Worm (Caenorhabditis elegans): Measurements from ENCODE around the gene Y38C1AA.6.

Gene Y38C1AA.6

DNA sequence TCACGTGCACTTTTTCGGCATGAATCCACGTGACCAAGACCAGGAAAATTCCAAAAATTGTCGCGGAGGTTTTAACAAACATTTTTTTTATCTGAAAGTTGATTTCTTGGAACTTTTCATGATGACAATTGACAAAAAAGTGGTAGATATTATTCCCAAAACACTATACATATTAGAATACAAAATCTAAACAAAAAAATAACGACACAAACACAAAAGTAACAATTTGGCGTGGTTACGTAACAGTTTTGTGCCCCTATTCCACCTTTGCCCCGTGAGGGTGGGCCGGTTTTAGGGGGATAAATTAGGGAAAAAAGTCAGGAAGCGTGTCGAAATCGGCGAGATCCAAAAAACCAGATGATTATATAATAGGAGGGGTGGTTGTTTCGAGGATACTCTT, 4.8 kb upstream of the Y38C1AA.6 start, which contains the start of gene gegf-1:
gegf-1 (minus strand) TSS at position 101 of the 400 bp plus-strand sequence.
- TF ChIP-seq elt-3 (tag; optimal IDR thresholded peaks at IDR 0.05) (no peak), jun-1 (tag; optimal IDR thresholded peaks at IDR 0.05) (no peak), lin-35 (GFP tag; optimal IDR thresholded peaks at IDR 0.05) (no peak), C16A3.4 (tag; optimal IDR thresholded peaks at IDR 0.05) (no peak), nhr-85 (tag) (no peak), ztf-4 (tag; optimal IDR thresholded peaks at IDR 0.05) (no peak), tlp-1 (tag; optimal IDR thresholded peaks at IDR 0.05) (no peak), nhr-20 (tag; optimal IDR thresholded peaks at IDR 0.05) (no peak), aha-1 (tag; optimal IDR thresholded peaks at IDR 0.05) (no peak), unc-30 (tag; optimal IDR thresholded peaks at IDR 0.05) (no peak)

DNA sequence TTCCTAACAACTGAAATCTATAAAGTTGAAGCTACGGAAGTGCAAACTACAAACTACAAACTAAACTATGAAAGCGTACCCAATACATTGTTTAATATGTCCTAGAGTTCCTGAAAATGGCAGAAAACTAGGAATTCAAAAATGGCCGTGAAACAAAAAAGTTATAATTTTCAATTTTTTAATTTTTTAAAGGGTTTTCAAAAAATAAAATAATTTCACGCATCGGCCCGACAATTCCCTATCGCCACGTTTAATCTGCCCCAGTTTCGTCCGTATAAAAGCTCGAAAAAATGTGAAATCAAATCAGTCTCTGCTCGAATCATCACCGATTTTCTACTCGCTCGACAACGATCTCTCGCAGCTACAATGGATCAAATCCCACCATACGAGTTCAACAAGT, 4.0 kb upstream of the Y38C1AA.6 start, which contains the start of gene Y38C1AA.7:
Y38C1AA.7 (plus strand) TSS at position 301 of the 400 bp plus-strand sequence.
- no peak for TF ChIP-seq aha-1 (tag; optimal IDR thresholded peaks at IDR 0.05)
- no peak for TF ChIP-seq nhr-71 (tag; optimal IDR thresholded peaks at IDR 0.05)
- TF ChIP-seq ceh-82 (tag; optimal IDR thresholded peaks at IDR 0.05), result no peak
- no peak for TF ChIP-seq lin-39 (tag; optimal IDR thresholded peaks at IDR 0.05)
- no peak for TF ChIP-seq ces-1 (GFP tag; optimal IDR thresholded peaks at IDR 0.05)
- no peak for TF ChIP-seq fkh-8 (tag; optimal IDR thresholded peaks at IDR 0.05)
- no peak for TF ChIP-seq zip-4 (GFP tag; optimal IDR thresholded peaks at IDR 0.05)
- no peak for TF ChIP-seq hlh-17 (GFP tag; optimal IDR thresholded peaks at IDR 0.05; ENCODE audit: borderline replicate concordance)
- no peak for TF ChIP-seq egl-27 (tag; optimal IDR thresholded peaks at IDR 0.05)
- TF ChIP-seq unc-86 (tag; optimal IDR thresholded peaks at IDR 0.05), result no peak
- no peak for TF ChIP-seq dpl-1 (GFP tag; optimal IDR thresholded peaks at IDR 0.05)
- no peak for TF ChIP-seq egl-13 (tag; optimal IDR thresholded peaks at IDR 0.05)
- TF ChIP-seq elt-2 (tag; optimal IDR thresholded peaks at IDR 0.05), result no peak
- no peak for TF ChIP-seq lir-3 (tag; optimal IDR thresholded peaks at IDR 0.05; ENCODE audit: poor library complexity)
- TF ChIP-seq vab-15 (tag; optimal IDR thresholded peaks at IDR 0.05), result no peak

DNA sequence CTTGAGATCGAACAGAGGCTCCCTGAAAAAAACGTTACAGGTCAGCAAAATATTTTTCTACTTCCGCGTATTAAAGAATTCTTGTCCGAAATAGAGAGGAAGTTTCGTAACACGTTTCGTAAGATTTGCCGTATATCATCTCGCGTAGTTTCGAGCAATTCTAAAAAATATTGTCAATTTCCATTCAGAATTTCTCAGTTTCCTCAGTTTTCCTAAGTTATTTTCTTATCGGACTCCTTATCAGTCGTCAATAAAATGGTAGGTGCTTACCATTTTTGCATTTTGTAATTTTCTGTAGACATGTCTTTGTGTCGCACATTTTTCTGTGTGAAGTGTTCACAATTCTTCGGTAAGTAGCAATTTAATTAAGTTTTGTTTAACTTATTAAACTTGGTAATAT, 2.8 kb upstream of the Y38C1AA.6 start, which contains the start of gene Y38C1AA.19:
Y38C1AA.19 (plus strand) TSS at position 301 of the 400 bp plus-strand sequence.
- TF ChIP-seq ets-5 (GFP tag; IDR thresholded peaks at IDR 0.05), result no peak
- no peak for TF ChIP-seq zag-1 (tag; optimal IDR thresholded peaks at IDR 0.05)
- TF ChIP-seq unc-98 (GFP tag; IDR thresholded peaks at IDR 0.05), result no peak
- TF ChIP-seq pag-3 (tag; optimal IDR thresholded peaks at IDR 0.05; ENCODE audit: borderline replicate concordance, insufficient read depth), result no peak
- no peak for TF ChIP-seq nhr-19 (GFP tag; conservative IDR thresholded peaks at IDR 0.05)
- no peak for TF ChIP-seq zip-4 (GFP tag; optimal IDR thresholded peaks at IDR 0.05)
- TF ChIP-seq nhr-20 (tag; optimal IDR thresholded peaks at IDR 0.05), result no peak
- no peak for TF ChIP-seq vab-15 (tag; optimal IDR thresholded peaks at IDR 0.05)
- TF ChIP-seq pqm-1 (tag; optimal IDR thresholded peaks at IDR 0.05), result no peak
- no peak for TF ChIP-seq dpl-1 (GFP tag; optimal IDR thresholded peaks at IDR 0.05)
- no peak for TF ChIP-seq lsy-2 (tag; optimal IDR thresholded peaks at IDR 0.05)
- TF ChIP-seq jun-1 (tag; optimal IDR thresholded peaks at IDR 0.05), result no peak
- TF ChIP-seq lin-35 (GFP tag; optimal IDR thresholded peaks at IDR 0.05), result no peak
- no peak for TF ChIP-seq sox-4 (tag; optimal IDR thresholded peaks at IDR 0.05)
- no peak for TF ChIP-seq snu-23 (GFP tag; optimal IDR thresholded peaks at IDR 0.05)
- TF ChIP-seq skn-1 (tag; optimal IDR thresholded peaks at IDR 0.05), result no peak
- no peak for TF ChIP-seq isw-1 (GFP tag; IDR thresholded peaks at IDR 0.05)
- TF ChIP-seq unc-62 (GFP tag; optimal IDR thresholded peaks at IDR 0.05), result no peak

DNA sequence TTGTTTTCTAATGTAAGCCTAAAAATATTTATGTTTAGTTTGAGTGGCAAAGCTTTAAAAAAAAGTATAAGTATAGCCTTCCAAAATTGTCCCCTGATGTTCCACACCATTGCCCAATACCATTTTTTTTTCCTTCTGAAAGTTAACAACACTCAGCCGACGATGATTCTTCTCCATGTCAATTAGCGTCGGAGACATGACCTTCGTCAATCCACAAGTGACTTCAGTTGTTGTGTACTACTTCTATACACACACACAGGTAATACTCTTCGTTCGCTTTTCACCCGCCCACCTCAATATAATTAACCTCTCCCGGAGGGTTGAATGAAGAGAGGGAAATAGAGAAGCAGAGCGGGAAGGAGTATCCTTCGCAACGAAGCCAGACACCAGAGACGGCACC, 2.1 kb downstream of the Y38C1AA.6 start, which contains the start of gene cutl-24:
cutl-24 (plus strand) TSS at position 301 of the 400 bp plus-strand sequence.
- TF ChIP-seq nhr-85 (tag) (peak; percentile 61), blmp-1 (tag; optimal IDR thresholded peaks at IDR 0.05) (peak; percentile 18), efl-3 (GFP tag; optimal IDR thresholded peaks at IDR 0.05) (no peak)

All from whole organism, L1 larva.